Worm (Caenorhabditis elegans) whole organism, midembryonic: ENCODE results near the gene psr-1.

ENCODE experiments used
- cog-1 ChIP-seq: sonication (generic microtip); optimal IDR thresholded peaks from 2 replicates; lab custom pipeline; 2016; ENCODE audit warnings: missing genetic modification characterization, missing compliant biosample characterization
- med-1 ChIP-seq: sonication (generic microtip); optimal IDR thresholded peaks from 2 replicates; lab custom pipeline; 2017; ENCODE audit warnings: missing genetic modification characterization, mild to moderate bottlenecking, missing compliant biosample characterization, antibody characterized with exemption, missing genetic modification reagents; ENCODE audit not compliant: insufficient read depth
- ref-1 ChIP-seq: fragments of 200-800 bp; sonication (Bioruptor generic); conservative IDR thresholded peaks from 2 replicates; pipeline ENCODE4 v1.3.6; 2022; ENCODE audit warnings: missing genetic modification reagents, missing genetic modification characterization, missing compliant biosample characterization

- TF ChIP-seq med-1 (GFP tag; lab: Kevin White, UChicago) (no peak), ref-1 (GFP tag; lab: Robert Waterston, UW) (no peak), cog-1 (no peak)
Observed at ce11 chrIV:4652365-4652844, 657 bp upstream of the psr-1 start, which contains the start of gene F29B9.5.
